Worm (Caenorhabditis elegans): ENCODE data around the gene srt-32.

srt-32 gene

DNA sequence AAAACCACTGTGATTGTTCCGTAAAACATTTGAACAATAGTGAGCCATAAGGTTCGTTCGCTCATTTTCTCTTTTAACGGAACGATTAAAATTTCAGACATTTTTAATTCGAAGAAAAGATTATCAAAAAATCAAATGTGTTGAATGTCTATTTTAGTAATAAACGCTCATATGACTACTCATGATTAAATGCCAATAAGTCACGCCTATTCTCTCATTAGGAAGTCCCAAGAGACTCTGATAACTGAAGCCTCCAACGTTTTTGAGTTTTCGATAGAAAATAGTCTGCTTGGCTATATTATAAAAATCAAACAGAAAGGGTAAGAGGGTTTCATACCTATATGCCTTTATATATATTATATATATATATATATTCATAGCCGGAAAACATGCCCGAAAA lies 3.2 kb upstream of the srt-32 start, which contains the start of gene srg-47:
srg-47 (minus strand) TSS at position 101 of the 400 bp plus-strand sequence.
- no peak for TF ChIP-seq snpc-4 (tag; optimal IDR thresholded peaks at IDR 0.05)
- TF ChIP-seq ceh-20 (GFP tag; IDR thresholded peaks at IDR 0.05) = no peak
- TF ChIP-seq Y48G9A.11 (GFP tag; IDR thresholded peaks at IDR 0.05) = no peak
- no peak for TF ChIP-seq duxl-1 (tag; optimal IDR thresholded peaks at IDR 0.05; ENCODE audit: poor library complexity)
- no peak for TF ChIP-seq lsy-2 (tag; optimal IDR thresholded peaks at IDR 0.05)
- TF ChIP-seq hlh-30 (tag; optimal IDR thresholded peaks at IDR 0.05; ENCODE audit: insufficient read depth) = no peak
- no peak for TF ChIP-seq tag-97 (GFP tag; IDR thresholded peaks at IDR 0.05)
- TF ChIP-seq set-16 (GFP tag; IDR thresholded peaks at IDR 0.05) = no peak

DNA sequence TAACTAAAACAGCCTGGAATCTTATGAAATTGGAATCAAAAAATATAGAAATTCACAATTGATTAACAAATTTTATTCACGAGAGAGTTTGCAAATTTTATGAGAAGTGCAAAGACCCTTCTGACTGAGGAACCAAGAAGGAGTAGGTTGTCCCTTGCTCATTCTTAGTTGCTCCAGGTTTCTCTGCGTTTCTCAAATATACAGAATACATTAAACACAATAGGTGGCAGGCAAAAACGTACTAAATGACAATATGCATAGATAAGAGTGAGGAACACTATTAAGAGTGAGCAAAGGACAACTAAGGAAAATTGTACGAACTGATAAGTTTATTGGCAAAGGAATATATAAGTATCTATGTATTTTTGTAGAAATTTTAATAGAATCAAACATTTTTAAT lies 655 bp upstream of the srt-32 start, which contains the start of gene C53A5.9:
C53A5.9 (minus strand) TSS at position 101 of the 400 bp plus-strand sequence.
- TF ChIP-seq dmd-6 (GFP tag; IDR thresholded peaks at IDR 0.05) (no peak), zip-2 (tag; optimal IDR thresholded peaks at IDR 0.05) (no peak), lsy-2 (tag; optimal IDR thresholded peaks at IDR 0.05) (no peak), ZK546.5 (tag; optimal IDR thresholded peaks at IDR 0.05) (no peak), lin-38 (GFP tag; IDR thresholded peaks at IDR 0.05) (no peak), ctbp-1 (GFP tag; IDR thresholded peaks at IDR 0.05) (no peak), ceh-82 (tag; optimal IDR thresholded peaks at IDR 0.05) (no peak), Y48G9A.11 (GFP tag; IDR thresholded peaks at IDR 0.05) (no peak), nhr-237 (tag; optimal IDR thresholded peaks at IDR 0.05) (no peak), T26A8.4 (GFP tag; IDR thresholded peaks at IDR 0.05) (no peak), duxl-1 (tag; optimal IDR thresholded peaks at IDR 0.05; ENCODE audit: poor library complexity) (no peak), hlh-11 (tag; optimal IDR thresholded peaks at IDR 0.05) (no peak), lin-39 (tag; optimal IDR thresholded peaks at IDR 0.05) (no peak), fkh-10 (GFP tag; optimal IDR thresholded peaks at IDR 0.05) (no peak)

DNA sequence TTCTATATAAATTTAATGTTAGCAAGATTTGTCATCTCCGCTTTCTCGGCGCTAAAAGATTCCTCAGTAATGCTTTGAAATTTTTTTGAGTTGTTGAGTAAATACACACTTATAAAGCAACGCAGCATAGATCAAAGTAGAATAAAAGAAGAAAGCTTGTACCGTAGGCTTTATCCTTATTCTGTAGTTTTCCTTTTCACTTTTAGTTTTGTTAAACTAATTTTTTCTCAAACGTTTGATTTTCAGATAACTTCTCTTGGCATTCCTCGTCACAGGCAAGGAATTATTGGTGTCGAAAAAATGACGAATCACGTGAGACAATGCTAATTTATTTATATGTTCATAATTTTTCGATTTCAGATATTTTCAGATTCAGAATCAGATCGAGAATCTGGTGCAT lies 3.2 kb downstream of the srt-32 start, which contains the start of gene C53A5.11:
C53A5.11 (plus strand) TSS at position 301 of the 400 bp plus-strand sequence.
- TF ChIP-seq lin-39 (tag; optimal IDR thresholded peaks at IDR 0.05) (no peak), egl-43 (GFP tag; IDR thresholded peaks at IDR 0.05) (no peak), nhr-41 (GFP tag; IDR thresholded peaks at IDR 0.05) (no peak), daf-19 (GFP tag; conservative IDR thresholded peaks at IDR 0.05) (no peak), nhr-237 (tag; optimal IDR thresholded peaks at IDR 0.05) (no peak), arid-1 (GFP tag; conservative IDR thresholded peaks at IDR 0.05) (no peak), mxl-3 (GFP tag; optimal IDR thresholded peaks at IDR 0.05) (no peak), hlh-30 (tag; optimal IDR thresholded peaks at IDR 0.05; ENCODE audit: insufficient read depth) (no peak), cey-2 (tag; optimal IDR thresholded peaks at IDR 0.05; ENCODE audit: borderline replicate concordance, insufficient read depth) (no peak), lin-29 (GFP tag; IDR thresholded peaks at IDR 0.05) (no peak), ceh-82 (tag; optimal IDR thresholded peaks at IDR 0.05) (no peak), F49E8.2 (tag; optimal IDR thresholded peaks at IDR 0.05; ENCODE audit: borderline replicate concordance) (no peak), nhr-77 (tag; optimal IDR thresholded peaks at IDR 0.05) (no peak), attf-4 (tag; optimal IDR thresholded peaks at IDR 0.05) (no peak), mdl-1 (tag; optimal IDR thresholded peaks at IDR 0.05) (no peak), F10B5.3 (tag; optimal IDR thresholded peaks at IDR 0.05) (no peak)

DNA sequence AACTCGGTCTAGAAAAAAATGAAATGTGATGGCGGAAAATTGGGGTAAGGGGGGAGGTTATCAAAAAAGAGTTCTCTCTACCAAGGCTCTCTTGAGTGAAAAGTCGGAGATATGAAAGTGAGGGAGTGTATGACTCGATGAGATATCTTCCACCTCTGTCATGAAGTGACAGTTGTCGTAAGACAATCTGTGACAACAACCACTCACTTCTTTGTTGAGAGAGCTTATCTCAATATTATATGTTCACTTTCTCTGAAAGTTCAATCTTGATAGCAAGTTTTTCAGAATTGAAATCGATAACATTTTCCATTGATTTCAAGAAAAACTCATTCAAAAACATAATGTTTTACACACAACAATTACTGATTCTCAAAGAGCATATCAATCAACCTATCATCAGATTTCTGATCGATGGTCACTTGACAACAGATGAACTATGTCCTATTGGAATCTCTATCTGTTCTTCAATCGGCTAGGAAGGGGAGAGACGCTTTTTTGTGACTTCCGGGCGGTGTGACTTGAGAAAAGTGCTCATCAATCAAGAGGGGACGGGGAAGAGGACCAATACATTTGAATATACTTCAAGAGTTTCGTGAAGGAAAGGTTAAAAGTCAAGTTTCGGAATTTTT lies 17.4 kb downstream of the srt-32 start:
- no peak for TF ChIP-seq php-3 (GFP tag; IDR thresholded peaks at IDR 0.05)
- TF ChIP-seq spr-1 (tag; optimal IDR thresholded peaks at IDR 0.05) = no peak
- TF ChIP-seq vab-7 (GFP tag; IDR thresholded peaks at IDR 0.05) = no peak
- no peak for TF ChIP-seq mep-1 (tag; optimal IDR thresholded peaks at IDR 0.05)
- TF ChIP-seq nhr-42 (GFP tag; IDR thresholded peaks at IDR 0.05) = no peak
- TF ChIP-seq daf-16 (GFP tag; optimal IDR thresholded peaks at IDR 0.05) = peak in 1 of 2 experiments; percentile 39
- no peak for TF ChIP-seq daf-16 (tag; optimal IDR thresholded peaks at IDR 0.05)
- no peak for TF ChIP-seq skn-1 (tag; optimal IDR thresholded peaks at IDR 0.05)
- no peak for TF ChIP-seq rbr-2 (tag; optimal IDR thresholded peaks at IDR 0.05)
- TF ChIP-seq spr-3 (GFP tag; optimal IDR thresholded peaks at IDR 0.05) = no peak
- TF ChIP-seq mdl-1 (tag; optimal IDR thresholded peaks at IDR 0.05) = no peak
- TF ChIP-seq gei-8 (GFP tag; optimal IDR thresholded peaks at IDR 0.05) = no peak
- TF ChIP-seq ceh-20 (GFP tag; IDR thresholded peaks at IDR 0.05) = peak; percentile 19; the same call in 1 of the 2 replicates

All from whole organism, L4 larva.